Fruit fly (Drosophila melanogaster) Kc167 (cell line): ENCODE data around the gene Trx2.

Experiments
- Sin3A ChIP-seq: fragments of >200 bp; optimal IDR thresholded peaks from 2 replicates; lab custom pipeline; 2018; ENCODE audit warnings: missing external identifiers
- psq ChIP-seq: fragments of >200 bp; optimal IDR thresholded peaks from 2 replicates; lab custom pipeline; 2017; ENCODE audit warnings: missing external identifiers
- ttk ChIP-seq: sonication (Bioruptor generic); optimal IDR thresholded peaks from 2 replicates; lab custom pipeline; 2017; ENCODE audit warnings: missing external identifiers

- TF ChIP-seq psq (no peak), ttk (lab: Kevin White, UChicago) (no peak), Sin3A (no peak)
These were observed 5.9 kb downstream of the Trx2 start for dm6 chr2L:9618871-9619270.
